Worm (Caenorhabditis elegans) whole organism, midembryonic: ENCODE results near the gene T05A8.2.

Experiments used
- cog-1 ChIP-seq: sonication (generic microtip); optimal IDR thresholded peaks from 2 replicates; lab custom pipeline; 2016; ENCODE audit warnings: missing genetic modification characterization, missing compliant biosample characterization
- flt-1 ChIP-seq: fragments of 200-800 bp; sonication (Bioruptor generic); IDR thresholded peaks from 2 replicates; pipeline ENCODE4 v1.3.6; 2022; ENCODE audit warnings: missing genetic modification characterization, missing compliant biosample characterization
- klf-2 ChIP-seq: fragments of 200-800 bp; sonication (Bioruptor generic); conservative IDR thresholded peaks from 2 replicates; pipeline ENCODE4 v1.3.6; 2022; ENCODE audit warnings: missing genetic modification reagents, missing genetic modification characterization, missing compliant biosample characterization
- tab-1 ChIP-seq: fragments of 200-800 bp; sonication (Bioruptor generic); IDR thresholded peaks from 2 replicates; pipeline ENCODE4 v1.3.6; 2022; ENCODE audit warnings: missing genetic modification characterization, missing compliant biosample characterization
- ztf-23 ChIP-seq: fragments of 200-800 bp; sonication (Bioruptor generic); IDR thresholded peaks from 2 replicates; pipeline ENCODE4 v1.3.6; 2022; ENCODE audit warnings: missing genetic modification reagents, missing genetic modification characterization, missing compliant biosample characterization

ce11 chrII:2739619-2740018 is 28.8 kb upstream of the T05A8.2 start, which contains the start of gene T05A8.6:
- TF ChIP-seq flt-1 (GFP tag; lab: Robert Waterston, UW) (no peak), tab-1 (no peak), klf-2 (GFP tag; lab: Robert Waterston, UW) (no peak), ztf-23 (no peak), cog-1 (tag; lab: Kevin White, UChicago) (no peak)
